Worm (Caenorhabditis elegans): ENCODE results near the gene str-221.

str-221 gene

DNA sequence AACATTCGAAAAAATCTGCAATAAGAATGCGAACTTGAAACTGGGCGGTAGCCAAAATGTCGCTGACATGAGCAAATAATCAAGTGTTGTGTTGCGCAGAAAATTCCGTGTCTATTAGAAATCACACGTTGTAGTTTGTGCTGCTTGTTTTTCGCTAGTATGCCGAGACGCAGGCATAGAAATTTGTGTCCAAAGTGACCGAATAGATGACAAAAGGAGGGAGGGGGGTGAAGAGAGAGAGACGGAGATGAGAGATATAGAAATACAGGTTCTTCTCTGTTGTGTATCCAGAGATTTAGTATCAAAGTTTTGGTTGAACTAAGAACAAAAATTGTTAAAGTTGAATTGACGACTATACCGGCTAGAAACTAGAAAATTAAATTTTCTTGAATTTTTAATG is 12.8 kb upstream of the str-221 start (continued):
- no peak for TF ChIP-seq nhr-76 (tag; optimal IDR thresholded peaks at IDR 0.05)
- no peak for TF ChIP-seq tlp-1 (tag; optimal IDR thresholded peaks at IDR 0.05)
- TF ChIP-seq vab-15 (tag; optimal IDR thresholded peaks at IDR 0.05): no peak
- TF ChIP-seq mep-1 (tag; optimal IDR thresholded peaks at IDR 0.05): peak; percentile 27

ce11 chrV:1629329-1629728 is 10.8 kb upstream of the str-221 start, which contains the start of gene nhr-238:
Gene nhr-238, minus strand, starts transcription at chrV:1629432.
- TF ChIP-seq lin-35 (GFP tag; optimal IDR thresholded peaks at IDR 0.05) (peak in 1 of 2 experiments; percentile 6), nhr-28 (tag; optimal IDR thresholded peaks at IDR 0.05) (no peak), nhr-77 (tag; optimal IDR thresholded peaks at IDR 0.05) (peak; percentile 96), blmp-1 (tag; optimal IDR thresholded peaks at IDR 0.05) (peak; percentile 18), nhr-20 (tag; optimal IDR thresholded peaks at IDR 0.05) (peak; percentile 54), snu-23 (GFP tag; optimal IDR thresholded peaks at IDR 0.05) (peak; percentile 29), sox-4 (tag; optimal IDR thresholded peaks at IDR 0.05) (no peak), fos-1 (tag; optimal IDR thresholded peaks at IDR 0.05) (no peak), nhr-71 (tag; optimal IDR thresholded peaks at IDR 0.05) (peak; percentile 31), nhr-85 (tag) (peak; percentile 63)

ce11 chrV:1631148-1631547 is 9.0 kb upstream of the str-221 start, which contains the start of gene Y46H3D.8:
Gene Y46H3D.8, minus strand, starts transcription at chrV:1631248.
- TF ChIP-seq alr-1 (tag; optimal IDR thresholded peaks at IDR 0.05; ENCODE audit: borderline replicate concordance) (no peak), efl-1 (optimal IDR thresholded peaks at IDR 0.05) (no peak), efl-1 (GFP tag; optimal IDR thresholded peaks at IDR 0.05 in 1 of 2) (no peak)

DNA sequence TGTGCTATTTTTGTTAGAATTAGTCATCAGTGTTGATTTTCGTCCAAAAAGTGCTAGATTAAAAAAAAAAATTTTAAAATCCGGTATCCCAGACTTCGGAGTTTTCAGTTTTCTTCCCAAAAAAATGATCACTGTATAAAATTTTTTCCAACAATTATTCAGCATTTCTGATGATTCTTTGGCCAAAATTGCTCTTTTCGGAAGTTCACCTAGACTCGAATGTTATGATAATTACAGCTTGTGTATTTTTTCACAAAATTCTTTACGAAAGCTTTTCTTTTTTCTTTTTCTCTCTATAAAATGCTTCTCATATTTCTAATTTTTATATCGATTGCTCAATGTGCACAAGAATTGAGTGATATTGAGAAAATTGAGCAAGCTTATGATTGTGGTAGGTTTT is 8.4 kb upstream of the str-221 start, which contains the start of gene irld-17:
TSS of gene irld-17 (plus strand) at position 301 of the 400 bp plus-strand sequence.
- TF ChIP-seq efl-1 (optimal IDR thresholded peaks at IDR 0.05) (no peak), efl-1 (GFP tag; optimal IDR thresholded peaks at IDR 0.05 in 1 of 2) (peak in 1 of 2 experiments; percentile 67), Y116A8C.19 (tag; optimal IDR thresholded peaks at IDR 0.05; ENCODE audit: borderline replicate concordance) (no peak)

- no peak for TF ChIP-seq blmp-1 (tag; optimal IDR thresholded peaks at IDR 0.05)
- TF ChIP-seq skn-1 (tag; optimal IDR thresholded peaks at IDR 0.05): no peak
- no peak for TF ChIP-seq ceh-8 (GFP tag; optimal IDR thresholded peaks at IDR 0.05)
- TF ChIP-seq vab-15 (tag; optimal IDR thresholded peaks at IDR 0.05): no peak
- no peak for TF ChIP-seq ceh-90 (tag; optimal IDR thresholded peaks at IDR 0.05)
- TF ChIP-seq ztf-11 (tag; optimal IDR thresholded peaks at IDR 0.05): no peak
- TF ChIP-seq F16B12.6 (tag; optimal IDR thresholded peaks at IDR 0.05): no peak
Measured at ce11 chrV:1635859-1636258, 4.2 kb upstream of the str-221 start, which contains the start of gene str-222. Gene str-222, plus strand, starts transcription at chrV:1636159.

DNA sequence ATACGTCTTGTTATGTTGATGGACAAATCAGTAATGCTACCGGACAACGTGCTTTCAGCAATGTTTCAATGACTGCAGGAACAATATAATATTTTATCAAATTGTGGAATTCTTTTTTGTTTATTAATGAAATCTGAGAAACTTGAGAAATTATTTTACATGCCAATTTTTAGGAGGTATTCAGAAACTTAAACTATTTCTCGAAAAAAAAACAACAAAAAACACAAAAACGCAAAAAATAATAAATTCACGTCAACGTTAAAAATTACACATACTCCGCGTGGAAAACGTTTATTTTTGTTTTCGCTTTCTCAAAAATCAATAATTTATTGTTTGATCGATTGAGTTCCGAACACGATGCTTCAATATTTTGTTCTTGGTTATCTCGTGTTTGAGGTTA is 2.1 kb downstream of the str-221 start, which contains the start of gene Y46H3D.1:
TSS of gene Y46H3D.1 (plus strand) at position 301 of the 400 bp plus-strand sequence.
- TF ChIP-seq nhr-84 (tag; optimal IDR thresholded peaks at IDR 0.05): no peak
- no peak for TF ChIP-seq xbp-1 (tag; optimal IDR thresholded peaks at IDR 0.05)
- TF ChIP-seq nhr-12 (tag; optimal IDR thresholded peaks at IDR 0.05): no peak
- TF ChIP-seq efl-1 (optimal IDR thresholded peaks at IDR 0.05): no peak
- no peak for TF ChIP-seq efl-1 (GFP tag; optimal IDR thresholded peaks at IDR 0.05 in 1 of 2)

DNA sequence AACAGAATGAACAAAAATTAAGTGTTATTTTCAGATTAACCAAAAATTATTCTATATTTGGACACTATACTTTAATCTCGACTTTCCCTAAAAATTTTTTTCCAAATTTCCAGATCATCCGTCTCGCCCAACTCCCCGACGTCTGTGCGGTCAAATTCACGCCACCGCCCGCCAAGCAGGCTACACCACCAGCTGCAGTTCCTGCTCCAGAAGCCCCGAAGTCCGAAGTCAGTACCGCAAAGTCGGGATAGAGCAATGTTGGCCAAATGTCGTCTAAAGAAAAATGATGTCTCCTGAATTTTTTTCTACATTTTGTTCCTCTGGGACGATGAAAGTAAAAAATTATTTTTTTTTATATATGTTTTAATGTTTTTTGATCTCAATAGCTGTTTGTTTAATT is 2.7 kb downstream of the str-221 start:
- TF ChIP-seq alr-1 (tag; optimal IDR thresholded peaks at IDR 0.05; ENCODE audit: borderline replicate concordance) (no peak), sptf-1 (tag; optimal IDR thresholded peaks at IDR 0.05) (no peak), unc-130 (tag; optimal IDR thresholded peaks at IDR 0.05) (no peak), nhr-84 (tag; optimal IDR thresholded peaks at IDR 0.05) (no peak), ceh-90 (tag; optimal IDR thresholded peaks at IDR 0.05) (no peak), ces-1 (GFP tag; optimal IDR thresholded peaks at IDR 0.05) (no peak), hlh-4 (tag; optimal IDR thresholded peaks at IDR 0.05) (no peak), egl-13 (tag; optimal IDR thresholded peaks at IDR 0.05) (no peak), F16B12.6 (tag; optimal IDR thresholded peaks at IDR 0.05) (no peak), hpl-2 (GFP tag; optimal IDR thresholded peaks at IDR 0.05) (no peak), ztf-11 (tag; optimal IDR thresholded peaks at IDR 0.05) (no peak), hlh-17 (GFP tag; optimal IDR thresholded peaks at IDR 0.05; ENCODE audit: borderline replicate concordance) (no peak), grh-1 (GFP tag; IDR thresholded peaks at IDR 0.05) (no peak), nhr-85 (tag) (no peak), C04F5.9 (tag; optimal IDR thresholded peaks at IDR 0.05) (no peak), snpc-4 (tag; optimal IDR thresholded peaks at IDR 0.05) (no peak), lin-15B (tag; optimal IDR thresholded peaks at IDR 0.05) (no peak), nhr-76 (tag; optimal IDR thresholded peaks at IDR 0.05) (no peak), Y116A8C.19 (tag; optimal IDR thresholded peaks at IDR 0.05; ENCODE audit: borderline replicate concordance) (no peak)
